Fruit fly (Drosophila melanogaster): Measurements from ENCODE around the gene CG7573.

The CG7573 gene

dm6 chr3L:11325671-11326306, 14.2 kb downstream of the CG7573 start (continued):
- peak; percentile 59 for TF ChIP-seq ewg (GFP tag; optimal IDR thresholded peaks at IDR 0.05)
- TF ChIP-seq HmgZ (tag; optimal IDR thresholded peaks at IDR 0.05): no peak
- TF ChIP-seq bowl (GFP tag; IDR thresholded peaks at IDR 0.05): 0 out of 2 replicates have a peak, but pooled peaks have one; percentile 56
- peak; percentile 47 for TF ChIP-seq CG7786 (GFP tag; optimal IDR thresholded peaks at IDR 0.05)
- peak; percentile 44 for TF ChIP-seq CG1603 (tag; optimal IDR thresholded peaks at IDR 0.05)
- no peak for TF ChIP-seq Doc3 (GFP tag; IDR thresholded peaks at IDR 0.05; ENCODE audit: partially characterized antibody)
- no peak for TF ChIP-seq Kr (GFP tag; optimal IDR thresholded peaks at IDR 0.05)
- no peak for TF ChIP-seq HLHmδ (GFP tag; optimal IDR thresholded peaks at IDR 0.05)
- peak; percentile 31 for TF ChIP-seq CG9437 (GFP tag; optimal IDR thresholded peaks at IDR 0.05)
- peak; percentile 48 for TF ChIP-seq Side (GFP tag; optimal IDR thresholded peaks at IDR 0.05)
- TF ChIP-seq Optix (GFP tag; IDR thresholded peaks at IDR 0.05): peak; percentile 63; the same call in 2 of the 3 replicates
- no peak for TF ChIP-seq CG7928 (GFP tag; optimal IDR thresholded peaks at IDR 0.05)
- peak; percentile 68 for TF ChIP-seq CG12236 (GFP tag; optimal IDR thresholded peaks at IDR 0.05)
- peak; percentile 72 for TF ChIP-seq CHES-1-like (GFP tag; optimal IDR thresholded peaks at IDR 0.05)
- peak; percentile 77 for TF ChIP-seq unpg (GFP tag; optimal IDR thresholded peaks at IDR 0.05)
- peak; percentile 74 for TF ChIP-seq HLH3B (GFP tag; IDR thresholded peaks at IDR 0.05)
- TF ChIP-seq Sox100B (GFP tag; optimal IDR thresholded peaks at IDR 0.05): peak; percentile 66
- TF ChIP-seq sug (tag; optimal IDR thresholded peaks at IDR 0.05): no peak
- no peak for TF ChIP-seq hth (optimal IDR thresholded peaks at IDR 0.05)
- TF ChIP-seq disco-r (GFP tag; optimal IDR thresholded peaks at IDR 0.05): peak; percentile 16
- TF ChIP-seq Tbp (GFP tag; optimal IDR thresholded peaks at IDR 0.05): no peak
- TF ChIP-seq her (GFP tag; optimal IDR thresholded peaks at IDR 0.05): peak; percentile 54
- peak; percentile 60; the same call in 2 of the 3 replicates for TF ChIP-seq jigr1 (GFP tag; IDR thresholded peaks at IDR 0.05)
- no peak for TF ChIP-seq hb (GFP tag; IDR thresholded peaks at IDR 0.05; ENCODE audit: partially characterized antibody)
- peak; percentile 80 for TF ChIP-seq CG31441 (GFP tag; IDR thresholded peaks at IDR 0.05)
- TF ChIP-seq sna (GFP tag; IDR thresholded peaks at IDR 0.05; ENCODE audit: partially characterized antibody): no peak
- TF ChIP-seq ham (GFP tag; IDR thresholded peaks at IDR 0.05): no peak
- peak; percentile 11 for TF ChIP-seq CG6654 (GFP tag; optimal IDR thresholded peaks at IDR 0.05)
- peak; percentile 60 for TF ChIP-seq CG12071 (GFP tag; optimal IDR thresholded peaks at IDR 0.05)
- peak; percentile 68 for TF ChIP-seq ase (GFP tag; IDR thresholded peaks at IDR 0.05)
- peak; percentile 63 for TF ChIP-seq CG12942 (GFP tag; optimal IDR thresholded peaks at IDR 0.05)
- peak; percentile 30 for TF ChIP-seq fd64A (GFP tag; optimal IDR thresholded peaks at IDR 0.05)
- peak; percentile 7 for TF ChIP-seq CG4617 (GFP tag; optimal IDR thresholded peaks at IDR 0.05; ENCODE audit: borderline replicate concordance)
- no peak for TF ChIP-seq CG11696 (GFP tag; IDR thresholded peaks at IDR 0.05)
- TF ChIP-seq CG3163 (GFP tag; optimal IDR thresholded peaks at IDR 0.05): peak; percentile 44
- TF ChIP-seq dmrt11E (tag; optimal IDR thresholded peaks at IDR 0.05): peak; percentile 84
- peak; percentile 74 for TF ChIP-seq CG30431 (GFP tag; optimal IDR thresholded peaks at IDR 0.05)
- peak; percentile 86 for TF ChIP-seq dmrt99B (tag; optimal IDR thresholded peaks at IDR 0.05)
- peak; percentile 67 for TF ChIP-seq ranshi (GFP tag; IDR thresholded peaks at IDR 0.05)
- no peak for TF ChIP-seq Dfd (GFP tag; optimal IDR thresholded peaks at IDR 0.05)
- TF ChIP-seq cwo (GFP tag; optimal IDR thresholded peaks at IDR 0.05): peak; percentile 46
- TF ChIP-seq sima (GFP tag; optimal IDR thresholded peaks at IDR 0.05): peak; percentile 44
- peak; percentile 82 for TF ChIP-seq CG8089 (GFP tag; optimal IDR thresholded peaks at IDR 0.05)
- peak; percentile 66 for TF ChIP-seq Six4 (GFP tag; optimal IDR thresholded peaks at IDR 0.05)
- TF ChIP-seq Blimp-1 (GFP tag; optimal IDR thresholded peaks at IDR 0.05): peak; percentile 72
- peak; percentile 60 for TF ChIP-seq Dip3 (GFP tag; optimal IDR thresholded peaks at IDR 0.05)
- TF ChIP-seq MESR4 (GFP tag; optimal IDR thresholded peaks at IDR 0.05): no peak
- peak; percentile 74 for TF ChIP-seq CG14441 (GFP tag; IDR thresholded peaks at IDR 0.05)
- TF ChIP-seq danr (GFP tag; IDR thresholded peaks at IDR 0.05): peak; percentile 45; the same call in 1 of the 2 replicates
- TF ChIP-seq CG3838 (GFP tag; optimal IDR thresholded peaks at IDR 0.05): peak; percentile 36

Data from whole organism, embryonic.